Worm (Caenorhabditis elegans) whole organism, young adult: ENCODE data around the gene srh-290.

Experiments used
- T26A5.8 ChIP-seq: sonication (generic microtip); optimal IDR thresholded peaks from 2 replicates; lab custom pipeline; 2016; ENCODE audit warnings: missing genetic modification characterization, missing compliant biosample characterization
- ZK185.1 ChIP-seq: sonication (generic microtip); optimal IDR thresholded peaks from 2 replicates; lab custom pipeline; 2016; ENCODE audit warnings: mild to moderate bottlenecking, missing genetic modification characterization, missing compliant biosample characterization; ENCODE audit not compliant: poor library complexity, severe bottlenecking
- hlh-12 ChIP-seq: sonication (generic microtip); optimal IDR thresholded peaks from 2 replicates; lab custom pipeline; 2016; ENCODE audit warnings: missing genetic modification characterization, missing compliant biosample characterization
- let-607 ChIP-seq, 2 experiments: fragments of 200-800 bp in 1 of 2; sonication (Bioruptor generic) in 1 of 2; sonication (generic microtip) in 1 of 2; optimal IDR thresholded peaks; 2 replicates each; lab custom pipeline; 2016 to 2018; ENCODE audit warnings: mild to moderate bottlenecking in 2 of 2, missing compliant biosample characterization in 2 of 2, missing genetic modification characterization in 2 of 2, moderate library complexity in 2 of 2, missing genotype in 1 of 2
- mcd-1 ChIP-seq: fragments of 200-800 bp; sonication (Bioruptor generic); IDR thresholded peaks from 2 replicates; pipeline ENCODE4 v1.3.6; 2022; ENCODE audit warnings: missing genetic modification reagents, missing genetic modification characterization, missing compliant biosample characterization
- nfya-1 ChIP-seq: sonication (generic microtip); optimal IDR thresholded peaks from 2 replicates; lab custom pipeline; 2017; ENCODE audit warnings: antibody characterized with exemption, missing compliant biosample characterization, missing genetic modification characterization, borderline replicate concordance; ENCODE audit not compliant: insufficient read depth
- pha-4 ChIP-seq: fragments of 150-350 bp; sonication (generic microtip); optimal IDR thresholded peaks from 2 replicates; lab custom pipeline; 2014; ENCODE audit warnings: missing biosample characterization, missing genetic modification reagents, missing genetic modification characterization
- rcor-1 ChIP-seq: fragments of 200-800 bp; sonication (Bioruptor generic); IDR thresholded peaks from 2 replicates; pipeline ENCODE4 v1.3.6; 2022; ENCODE audit warnings: missing genetic modification reagents, missing genetic modification characterization, missing compliant biosample characterization

DNA sequence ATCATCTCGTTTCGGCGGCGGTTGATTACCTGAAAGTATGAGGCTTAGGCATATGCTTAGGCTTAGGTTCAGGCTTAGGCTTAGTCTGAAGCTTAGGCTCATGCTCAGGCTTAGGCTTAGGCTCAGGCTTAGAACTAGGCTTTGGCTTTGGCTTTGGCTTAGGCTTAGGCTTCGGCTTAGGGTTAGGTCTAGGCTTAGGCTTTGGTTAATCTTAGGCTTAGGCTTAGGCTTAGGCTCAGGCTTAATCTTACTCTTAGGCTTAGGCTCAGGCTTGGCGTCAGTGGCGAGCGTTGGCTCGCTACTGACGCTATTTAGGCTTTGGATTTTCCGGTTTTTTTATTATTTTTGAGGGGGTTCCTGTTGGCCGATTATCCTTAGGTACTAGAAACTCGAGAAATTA is 46.5 kb upstream of the srh-290 start:
- no peak for TF ChIP-seq nfya-1 (tag; lab: Kevin White, UChicago)
- no peak for TF ChIP-seq T26A5.8 (tag; lab: Kevin White, UChicago)
- no peak for TF ChIP-seq rcor-1 (GFP tag; lab: Robert Waterston, UW)
- no peak for TF ChIP-seq pha-4
- TF ChIP-seq hlh-12 (tag; lab: Kevin White, UChicago): no peak
- no peak for TF ChIP-seq ZK185.1 (tag; lab: Kevin White, UChicago)
- TF ChIP-seq mcd-1 (GFP tag; lab: Robert Waterston, UW): no peak
- no peak for TF ChIP-seq let-607 (tag; optimal IDR thresholded peaks at IDR 0.05; lab: Kevin White, UChicago)
